Fruit fly (Drosophila melanogaster): ENCODE results near the gene CG16812.

- no peak for TF ChIP-seq CTCF (optimal IDR thresholded peaks at IDR 0.05)
- no peak for TF ChIP-seq CG8478 (optimal IDR thresholded peaks at IDR 0.05)
Measured at dm6 chr2L:13203437-13204137, 18.8 kb upstream of the CG16812 start, which contains the start of gene Pect.
